Worm (Caenorhabditis elegans): ENCODE measurements around the gene sgo-1.

DNA sequence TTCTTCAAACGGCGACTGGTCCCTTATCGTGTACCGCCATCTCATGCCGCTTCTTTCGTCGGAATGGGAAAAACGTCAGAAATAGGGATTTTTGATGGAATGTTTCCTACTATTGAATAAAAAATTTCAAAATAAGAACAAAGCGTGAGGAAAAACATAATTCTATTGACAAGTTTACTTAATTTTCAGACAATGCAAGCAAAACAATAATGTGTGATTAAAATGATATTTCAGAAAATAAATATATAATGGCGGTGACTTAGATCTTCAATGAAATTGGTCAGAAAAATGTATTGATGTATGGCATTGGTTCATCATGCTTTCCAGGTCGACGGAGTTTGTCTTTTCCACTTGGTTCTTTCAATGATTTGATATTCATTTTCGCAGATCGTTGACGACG lies 1.6 kb downstream of the sgo-1 start, which contains the start of gene ntp-1:
- TF ChIP-seq ztf-29 (GFP tag; IDR thresholded peaks at IDR 0.05) (no peak), T22C8.4 (GFP tag; IDR thresholded peaks at IDR 0.05) (no peak), flt-1 (GFP tag; IDR thresholded peaks at IDR 0.05) (no peak), tab-1 (GFP tag; IDR thresholded peaks at IDR 0.05) (no peak), med-1 (GFP tag; optimal IDR thresholded peaks at IDR 0.05; ENCODE audit: insufficient read depth) (no peak)

Data from whole organism, midembryonic.